Fruit fly (Drosophila melanogaster): Measurements from ENCODE around the gene Lam.
A peak's percentile ranks its signal among the peaks of the same experiment; 100 is the strongest.

The Lam gene

dm6 chr2L:5546518-5547287 lies 4.4 kb downstream of the Lam start, which contains the start of gene Oscillin (continued):
- peak; percentile 92 for TF ChIP-seq CG17829 (tag; optimal IDR thresholded peaks at IDR 0.05)
- peak; percentile 92 for TF ChIP-seq CG31441 (GFP tag; IDR thresholded peaks at IDR 0.05)
- TF ChIP-seq Ets65A (GFP tag) = no peak
- TF ChIP-seq CG7928 (GFP tag; optimal IDR thresholded peaks at IDR 0.05) = no peak
- TF ChIP-seq mam (GFP tag; optimal IDR thresholded peaks at IDR 0.05) = peak; percentile 41
- no peak for TF ChIP-seq cad (GFP tag; optimal IDR thresholded peaks at IDR 0.05)
- peak; percentile 50; the same call in 1 of the 2 replicates for TF ChIP-seq E2f2 (GFP tag; IDR thresholded peaks at IDR 0.05)
- TF ChIP-seq Fer2 (tag; optimal IDR thresholded peaks at IDR 0.05) = peak; percentile 74
- TF ChIP-seq Mes4 (GFP tag; optimal IDR thresholded peaks at IDR 0.05) = peak; percentile 38
- peak; percentile 45; the same call in 2 of the 3 replicates for TF ChIP-seq CG34224 (GFP tag; IDR thresholded peaks at IDR 0.05; ENCODE audit: partially characterized antibody)
- peak; percentile 70 for TF ChIP-seq HmgZ (tag; optimal IDR thresholded peaks at IDR 0.05)
- peak; percentile 92 for TF ChIP-seq CG2678 (tag; optimal IDR thresholded peaks at IDR 0.05)
- peak; percentile 54 to 55 for TF ChIP-seq Trl (optimal IDR thresholded peaks at IDR 0.05)
- TF ChIP-seq Trl (GFP tag; optimal IDR thresholded peaks at IDR 0.05) = peak; percentile 36
- TF ChIP-seq fd96Cb (tag; optimal IDR thresholded peaks at IDR 0.05) = peak; percentile 80
- no peak; the same call in none of the 2 replicates for TF ChIP-seq Oaz (GFP tag; IDR thresholded peaks at IDR 0.05)
- peak; percentile 93 for TF ChIP-seq CG7745 (tag; optimal IDR thresholded peaks at IDR 0.05)
- peak; percentile 52 for TF ChIP-seq scrt (GFP tag; optimal IDR thresholded peaks at IDR 0.05)
- peak; percentile 73; the same call in 1 of the 2 replicates for TF ChIP-seq sisA (GFP tag; IDR thresholded peaks at IDR 0.05)
- TF ChIP-seq nerfin-1 (tag; optimal IDR thresholded peaks at IDR 0.05) = peak; percentile 85
- TF ChIP-seq CG18011 (GFP tag; optimal IDR thresholded peaks at IDR 0.05) = no peak
- no peak for TF ChIP-seq Jarid2 (GFP tag; optimal IDR thresholded peaks at IDR 0.05)
- TF ChIP-seq CG14441 (GFP tag; IDR thresholded peaks at IDR 0.05) = peak; percentile 78
- TF ChIP-seq CG11398 (GFP tag; optimal IDR thresholded peaks at IDR 0.05) = peak; percentile 12
- TF ChIP-seq Hr51 (GFP tag; optimal IDR thresholded peaks at IDR 0.05) = peak; percentile 36 to 92
- TF ChIP-seq ro (GFP tag; IDR thresholded peaks at IDR 0.05) = peak; percentile 51; the same call in 1 of the 2 replicates
- TF ChIP-seq CG3065 (GFP tag; optimal IDR thresholded peaks at IDR 0.05) = peak; percentile 67
- peak; percentile 57 for TF ChIP-seq CG6813 (GFP tag; optimal IDR thresholded peaks at IDR 0.05)
- TF ChIP-seq CG18262 (tag; optimal IDR thresholded peaks at IDR 0.05) = peak; percentile 93
- TF ChIP-seq CG6272 (GFP tag; IDR thresholded peaks at IDR 0.05) = peak; percentile 55; the same call in 1 of the 2 replicates
- TF ChIP-seq Atf6 (GFP tag; IDR thresholded peaks at IDR 0.05) = no peak
- TF ChIP-seq seq (GFP tag; IDR thresholded peaks at IDR 0.05) = no peak; the same call in none of the 2 replicates
- peak; percentile 42 for TF ChIP-seq crc (GFP tag; optimal IDR thresholded peaks at IDR 0.05)
- peak; percentile 94 for TF ChIP-seq CG10274 (GFP tag; optimal IDR thresholded peaks at IDR 0.05)
- peak; percentile 49 for TF ChIP-seq CG12219 (GFP tag; optimal IDR thresholded peaks at IDR 0.05)
- TF ChIP-seq Spps (tag; optimal IDR thresholded peaks at IDR 0.05) = peak; percentile 84
- peak; percentile 68 for TF ChIP-seq CG14050 (GFP tag; IDR thresholded peaks at IDR 0.05)
- TF ChIP-seq CG8924 (tag; optimal IDR thresholded peaks at IDR 0.05) = peak; percentile 84
- TF ChIP-seq MESR4 (GFP tag; optimal IDR thresholded peaks at IDR 0.05) = peak; percentile 13
- no peak for TF ChIP-seq dan (GFP tag; IDR thresholded peaks at IDR 0.05)
- TF ChIP-seq chinmo (GFP tag; IDR thresholded peaks at IDR 0.05; ENCODE audit: partially characterized antibody) = peak; percentile 85; the same call in 3 of the 4 replicates
- no peak for TF ChIP-seq yki (optimal IDR thresholded peaks at IDR 0.05)
- TF ChIP-seq PHDP (tag; optimal IDR thresholded peaks at IDR 0.05) = no peak
- 0 out of 3 replicates have a peak, but pooled peaks have one; percentile 25 for TF ChIP-seq CG2199 (GFP tag; IDR thresholded peaks at IDR 0.05)
- no peak for TF ChIP-seq schlank (tag; optimal IDR thresholded peaks at IDR 0.05)
- TF ChIP-seq CG9609 (GFP tag; optimal IDR thresholded peaks at IDR 0.05) = no peak
- TF ChIP-seq kah (GFP tag; optimal IDR thresholded peaks at IDR 0.05) = peak; percentile 61
- no peak for TF ChIP-seq Lhr (GFP tag; optimal IDR thresholded peaks at IDR 0.05)
- 0 out of 3 replicates have a peak, but pooled peaks have one; percentile 26 for TF ChIP-seq jigr1 (GFP tag; IDR thresholded peaks at IDR 0.05)

Measured in whole organism, embryonic.